Fruit fly (Drosophila melanogaster): ENCODE measurements around the gene CG43965.

CG43965 gene

DNA sequence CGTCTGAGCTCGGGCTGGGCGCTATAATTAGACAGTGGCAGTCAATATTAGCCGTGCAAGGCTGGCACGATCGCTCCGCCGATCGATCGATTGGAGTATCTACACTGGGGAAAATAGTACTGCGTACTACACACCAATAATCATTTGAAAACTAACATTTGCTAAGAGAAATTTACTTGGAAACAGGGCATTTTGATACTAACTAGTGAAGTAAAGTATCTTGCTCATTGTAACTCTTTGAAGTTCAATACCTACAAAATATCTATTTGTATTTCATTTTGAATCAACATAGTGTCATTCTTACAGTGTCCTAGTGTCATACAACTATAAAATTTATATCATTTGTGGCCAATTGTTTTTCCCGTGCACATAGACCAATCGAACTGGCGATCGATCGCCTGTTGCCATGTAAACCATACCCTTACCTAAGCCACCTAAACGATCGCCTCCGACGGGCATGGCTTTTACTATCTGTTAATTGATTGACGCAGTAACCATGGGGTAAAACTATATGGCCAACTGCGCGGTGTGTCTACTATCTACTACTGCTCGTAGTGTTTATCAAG, 24.8 kb downstream of the CG43965 start (continued):
- TF ChIP-seq salm (tag; optimal IDR thresholded peaks at IDR 0.05) = peak; percentile 50
- TF ChIP-seq cg (GFP tag; optimal IDR thresholded peaks at IDR 0.05) = no peak
- peak; percentile 83 for TF ChIP-seq unpg (GFP tag; optimal IDR thresholded peaks at IDR 0.05)
- no peak for TF ChIP-seq z (GFP tag; IDR thresholded peaks at IDR 0.05)
- TF ChIP-seq Drgx (GFP tag; IDR thresholded peaks at IDR 0.05) = peak; percentile 59; the same call in 1 of the 2 replicates
- TF ChIP-seq az2 (GFP tag; optimal IDR thresholded peaks at IDR 0.05) = peak; percentile 81
- peak; percentile 78 for TF ChIP-seq CG2712 (tag; optimal IDR thresholded peaks at IDR 0.05)
- TF ChIP-seq gro (GFP tag; optimal IDR thresholded peaks at IDR 0.05) = peak; percentile 19
- TF ChIP-seq CG10431 (GFP tag; optimal IDR thresholded peaks at IDR 0.05) = no peak
- TF ChIP-seq CG4707 (GFP tag; optimal IDR thresholded peaks at IDR 0.05) = no peak
- peak; percentile 59 for TF ChIP-seq nau (GFP tag; optimal IDR thresholded peaks at IDR 0.05)
- peak; percentile 49 for TF ChIP-seq NK7.1 (GFP tag; optimal IDR thresholded peaks at IDR 0.05)
- peak; percentile 27 for TF ChIP-seq CG13123 (GFP tag; optimal IDR thresholded peaks at IDR 0.05)
- TF ChIP-seq CG18262 (tag; optimal IDR thresholded peaks at IDR 0.05) = peak; percentile 77
- peak; percentile 85 for TF ChIP-seq CG10543 (GFP tag; optimal IDR thresholded peaks at IDR 0.05)
- TF ChIP-seq CG10654 (GFP tag; optimal IDR thresholded peaks at IDR 0.05) = peak; percentile 69
- TF ChIP-seq CG14667 (GFP tag; IDR thresholded peaks at IDR 0.05) = peak; percentile 51
- peak; percentile 55; the same call in 1 of the 2 replicates for TF ChIP-seq CG5953 (GFP tag; IDR thresholded peaks at IDR 0.05)
- peak; percentile 71 for TF ChIP-seq Fer3 (tag; optimal IDR thresholded peaks at IDR 0.05)
- TF ChIP-seq CG2678 (tag; optimal IDR thresholded peaks at IDR 0.05) = peak; percentile 89
- peak; percentile 73 for TF ChIP-seq CG9215 (GFP tag; IDR thresholded peaks at IDR 0.05)
- peak; percentile 34 for TF ChIP-seq CG15073 (GFP tag; optimal IDR thresholded peaks at IDR 0.05)
- no peak for TF ChIP-seq CG7987 (GFP tag; optimal IDR thresholded peaks at IDR 0.05)
- TF ChIP-seq CG12236 (GFP tag; optimal IDR thresholded peaks at IDR 0.05) = peak; percentile 56
- peak; percentile 35 for TF ChIP-seq gcm2 (GFP tag; optimal IDR thresholded peaks at IDR 0.05)
- peak; percentile 4 for TF ChIP-seq MESR4 (GFP tag; optimal IDR thresholded peaks at IDR 0.05)
- TF ChIP-seq chif (GFP tag; optimal IDR thresholded peaks at IDR 0.05) = peak; percentile 70 to 71
- peak; percentile 71 for TF ChIP-seq CG13296 (GFP tag; optimal IDR thresholded peaks at IDR 0.05)
- TF ChIP-seq CG18619 (GFP tag; optimal IDR thresholded peaks at IDR 0.05) = peak; percentile 80
- TF ChIP-seq Dip3 (GFP tag; optimal IDR thresholded peaks at IDR 0.05) = peak; percentile 74
- peak; percentile 58 for TF ChIP-seq CG6254 (GFP tag; optimal IDR thresholded peaks at IDR 0.05)
- peak; percentile 86 for TF ChIP-seq Hmr (GFP tag; optimal IDR thresholded peaks at IDR 0.05)
- peak; percentile 45 for TF ChIP-seq CG3838 (GFP tag; optimal IDR thresholded peaks at IDR 0.05)
- TF ChIP-seq ham (GFP tag; IDR thresholded peaks at IDR 0.05) = peak; percentile 66
- peak; percentile 58 for TF ChIP-seq wor (GFP tag; IDR thresholded peaks at IDR 0.05)
- TF ChIP-seq CG14441 (GFP tag; IDR thresholded peaks at IDR 0.05) = peak; percentile 78
- peak; percentile 61 for TF ChIP-seq danr (GFP tag; IDR thresholded peaks at IDR 0.05)
- TF ChIP-seq CG6654 (GFP tag; optimal IDR thresholded peaks at IDR 0.05) = peak; percentile 43
- peak; percentile 46 for TF ChIP-seq Sry-δ (GFP tag; optimal IDR thresholded peaks at IDR 0.05)
- no peak for TF ChIP-seq pzg (GFP tag; optimal IDR thresholded peaks at IDR 0.05)
- peak; percentile 74 for TF ChIP-seq her (GFP tag; optimal IDR thresholded peaks at IDR 0.05)
- peak; percentile 38 for TF ChIP-seq CG30020 (tag; optimal IDR thresholded peaks at IDR 0.05)
- TF ChIP-seq ranshi (GFP tag; IDR thresholded peaks at IDR 0.05) = peak; percentile 64; the same call in 1 of the 2 replicates
- TF ChIP-seq Chrac-16 (GFP tag; optimal IDR thresholded peaks at IDR 0.05) = peak; percentile 80
- no peak for TF ChIP-seq Lpt (GFP tag; optimal IDR thresholded peaks at IDR 0.05)
- peak; percentile 29 for TF ChIP-seq disco-r (GFP tag; optimal IDR thresholded peaks at IDR 0.05)
- TF ChIP-seq CG10366 (GFP tag; IDR thresholded peaks at IDR 0.05) = peak; percentile 77
- peak; percentile 72 for TF ChIP-seq CG17829 (tag; optimal IDR thresholded peaks at IDR 0.05)
- peak; percentile 71 for TF ChIP-seq Oaz (GFP tag; IDR thresholded peaks at IDR 0.05)
- TF ChIP-seq CG10565 (GFP tag; optimal IDR thresholded peaks at IDR 0.05) = no peak
- peak; percentile 46 for TF ChIP-seq gsb-n (tag; optimal IDR thresholded peaks at IDR 0.05)
